Worm (Caenorhabditis elegans) whole organism, early embryonic: Measurements from ENCODE around the gene T08B6.1.

ENCODE experiments used
- B0310.2 ChIP-seq: sonication (generic microtip); optimal IDR thresholded peaks from 2 replicates; lab custom pipeline; 2016; ENCODE audit warnings: mild to moderate bottlenecking, missing genetic modification characterization, missing compliant biosample characterization
- F13C5.2 ChIP-seq: sonication (generic microtip); optimal IDR thresholded peaks from 2 replicates; lab custom pipeline; 2017; ENCODE audit warnings: mild to moderate bottlenecking, missing genetic modification characterization, inconsistent platforms, missing compliant biosample characterization
- aly-1 ChIP-seq: sonication (generic microtip); optimal IDR thresholded peaks from 2 replicates; lab custom pipeline; 2016; ENCODE audit warnings: missing genetic modification characterization, missing compliant biosample characterization
- ama-1 ChIP-seq: fragments of 150-350 bp; optimal IDR thresholded peaks from 2 replicates; lab custom pipeline; 2014
- ceh-13 ChIP-seq: fragments of 200-800 bp; sonication (Bioruptor generic); optimal IDR thresholded peaks from 2 replicates; lab custom pipeline; 2018; ENCODE audit warnings: mild to moderate bottlenecking, missing genetic modification characterization, missing compliant biosample characterization
- ceh-36 ChIP-seq: sonication (generic microtip); optimal IDR thresholded peaks from 2 replicates; lab custom pipeline; 2016; ENCODE audit warnings: missing genetic modification characterization, inconsistent platforms, missing compliant biosample characterization
- ets-7 ChIP-seq: sonication (generic microtip); optimal IDR thresholded peaks from 2 replicates; lab custom pipeline; 2016; ENCODE audit warnings: missing genotype, missing genetic modification characterization, missing compliant biosample characterization
- flt-1 ChIP-seq: fragments of 200-800 bp; sonication (Bioruptor generic); IDR thresholded peaks from 2 replicates; pipeline ENCODE4 v1.3.6; 2022; ENCODE audit warnings: missing genetic modification characterization, missing compliant biosample characterization
- hmbx-1 ChIP-seq: sonication (generic microtip); optimal IDR thresholded peaks from 2 replicates; lab custom pipeline; 2016; ENCODE audit warnings: mild to moderate bottlenecking, missing genetic modification characterization, missing compliant biosample characterization
- hmg-4 ChIP-seq: fragments of 200-800 bp; sonication (Bioruptor generic); optimal IDR thresholded peaks from 2 replicates; lab custom pipeline; 2018; ENCODE audit warnings: mild to moderate bottlenecking, missing genetic modification characterization, missing compliant biosample characterization
- hnd-1 ChIP-seq: sonication (generic microtip); optimal IDR thresholded peaks from 2 replicates; lab custom pipeline; 2016; ENCODE audit warnings: missing genetic modification characterization, missing compliant biosample characterization
- pes-1 ChIP-seq: fragments of 200-800 bp; sonication (Bioruptor generic); IDR thresholded peaks from 2 replicates; pipeline ENCODE4 v1.3.6; 2022; ENCODE audit warnings: missing genetic modification reagents, missing genetic modification characterization, missing compliant biosample characterization
- scrt-1 ChIP-seq: fragments of 200-800 bp; sonication (Bioruptor generic); IDR thresholded peaks from 2 replicates; pipeline ENCODE4 v1.3.6; 2022; ENCODE audit warnings: missing genetic modification characterization, missing compliant biosample characterization
- sea-1 ChIP-seq: fragments of 200-800 bp; sonication (Bioruptor generic); conservative IDR thresholded peaks from 2 replicates; pipeline ENCODE4 v1.3.6; 2022; ENCODE audit warnings: missing genetic modification characterization, missing compliant biosample characterization
- tbx-11 ChIP-seq: fragments of 200-800 bp; sonication (Bioruptor generic); IDR thresholded peaks from 2 replicates; pipeline ENCODE4 v1.3.6; 2022; ENCODE audit warnings: missing genetic modification characterization, missing compliant biosample characterization
- tbx-37 ChIP-seq: fragments of 200-800 bp; sonication (Bioruptor generic); conservative IDR thresholded peaks from 2 replicates; pipeline ENCODE4 v1.3.6; 2022; ENCODE audit warnings: missing genetic modification reagents, missing genetic modification characterization, missing compliant biosample characterization
- tra-4 ChIP-seq: sonication (generic microtip); optimal IDR thresholded peaks from 2 replicates; lab custom pipeline; 2017; ENCODE audit warnings: missing genetic modification characterization, missing compliant biosample characterization

The T08B6.1 gene

DNA sequence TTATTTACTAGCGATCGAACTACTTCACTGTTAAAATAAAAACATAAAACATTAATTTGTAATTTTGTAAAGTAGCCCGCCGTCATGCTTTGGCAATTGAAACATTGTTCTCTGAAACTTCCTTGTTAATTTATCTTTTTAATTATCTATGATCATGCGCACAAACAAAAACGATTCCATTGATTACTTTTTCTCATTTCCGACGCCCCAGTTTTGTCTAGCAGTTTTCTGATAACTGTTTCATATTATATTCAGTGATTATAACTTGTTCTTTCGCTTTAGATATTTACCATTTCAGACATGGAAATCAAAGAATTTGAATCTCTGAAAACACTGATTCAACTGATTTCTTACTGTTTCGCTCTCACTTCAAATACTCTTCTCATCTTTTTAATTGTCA lies 10.1 kb downstream of the T08B6.1 start, which contains the start of gene str-170:
Gene str-170, plus strand, starts transcription at position 301 of the 400 bp plus-strand sequence.
- TF ChIP-seq hmg-4 (GFP tag; lab: Kevin White, UChicago) (no peak), ets-7 (tag; lab: Kevin White, UChicago) (no peak), ceh-36 (tag; lab: Kevin White, UChicago) (no peak), scrt-1 (GFP tag; lab: Robert Waterston, UW) (no peak), pes-1 (GFP tag; lab: Robert Waterston, UW) (no peak), tbx-37 (GFP tag; lab: Robert Waterston, UW) (no peak), hmbx-1 (no peak), flt-1 (GFP tag; lab: Robert Waterston, UW) (no peak), sea-1 (GFP tag; lab: Robert Waterston, UW) (no peak), B0310.2 (no peak), tra-4 (tag; lab: Kevin White, UChicago) (no peak), ceh-13 (GFP tag; lab: Kevin White, UChicago) (no peak), tbx-11 (GFP tag; lab: Robert Waterston, UW) (no peak)

DNA sequence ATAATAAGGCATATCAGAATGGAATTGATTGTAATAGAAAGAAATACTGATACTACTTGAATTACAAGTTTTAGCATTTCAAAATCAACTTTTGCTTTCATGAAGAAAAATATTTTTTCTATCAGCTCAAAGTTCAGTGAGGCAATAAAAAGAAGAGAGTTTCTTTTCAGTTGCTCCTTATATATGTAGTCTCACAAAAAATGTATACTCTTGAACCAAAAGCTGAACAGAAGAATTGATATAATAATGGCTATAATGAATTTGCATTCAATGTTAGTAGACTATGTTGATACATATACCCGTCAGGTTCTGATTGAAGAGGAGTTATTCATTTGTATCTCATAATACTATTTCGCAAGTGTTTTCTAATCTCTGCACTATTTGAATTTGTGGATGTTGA lies 12.6 kb downstream of the T08B6.1 start, which contains the start of gene str-174:
Gene str-174, minus strand, starts transcription at position 101 of the 400 bp plus-strand sequence.
- no peak for TF ChIP-seq sea-1 (GFP tag; lab: Robert Waterston, UW)
- no peak for TF ChIP-seq flt-1 (GFP tag; lab: Robert Waterston, UW)
- TF ChIP-seq hnd-1 (tag; lab: Kevin White, UChicago) = no peak
- TF ChIP-seq F13C5.2 (tag; lab: Kevin White, UChicago) = no peak
- TF ChIP-seq B0310.2 = no peak
- no peak for TF ChIP-seq ama-1 (lab: Kevin White, UChicago)
- TF ChIP-seq hmg-4 (GFP tag; lab: Kevin White, UChicago) = no peak
- TF ChIP-seq scrt-1 (GFP tag; lab: Robert Waterston, UW) = no peak

DNA sequence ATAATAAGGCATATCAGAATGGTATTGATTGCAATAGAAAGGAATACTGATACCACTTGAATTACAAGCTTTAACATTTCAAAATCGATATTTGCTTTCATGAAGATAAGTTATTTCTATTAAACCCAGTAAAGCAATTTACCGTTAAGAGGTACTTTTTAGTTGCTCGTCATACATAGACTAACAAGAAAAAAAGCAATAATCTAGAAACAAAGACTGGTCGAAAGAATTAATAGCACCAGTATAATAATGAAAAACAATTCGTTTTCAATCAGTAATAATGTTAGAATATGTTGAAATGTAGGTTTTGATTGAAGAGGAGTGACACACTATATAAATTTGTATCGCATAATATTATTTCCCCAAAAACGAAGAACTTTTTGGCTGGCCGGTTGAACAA lies 16.6 kb downstream of the T08B6.1 start, which contains the start of gene str-175:
Gene str-175, minus strand, starts transcription at position 101 of the 400 bp plus-strand sequence.
- TF ChIP-seq tbx-37 (GFP tag; lab: Robert Waterston, UW) (no peak), pes-1 (GFP tag; lab: Robert Waterston, UW) (no peak), ceh-13 (GFP tag; lab: Kevin White, UChicago) (no peak), scrt-1 (GFP tag; lab: Robert Waterston, UW) (no peak), aly-1 (tag; lab: Kevin White, UChicago) (no peak), hnd-1 (tag; lab: Kevin White, UChicago) (no peak), hmbx-1 (no peak), flt-1 (GFP tag; lab: Robert Waterston, UW) (no peak), tra-4 (tag; lab: Kevin White, UChicago) (no peak), F13C5.2 (tag; lab: Kevin White, UChicago) (no peak), sea-1 (GFP tag; lab: Robert Waterston, UW) (no peak), hmg-4 (GFP tag; lab: Kevin White, UChicago) (no peak), ceh-36 (tag; lab: Kevin White, UChicago) (no peak), ets-7 (tag; lab: Kevin White, UChicago) (no peak), tbx-11 (GFP tag; lab: Robert Waterston, UW) (no peak), ama-1 (lab: Kevin White, UChicago) (no peak), B0310.2 (no peak)

DNA sequence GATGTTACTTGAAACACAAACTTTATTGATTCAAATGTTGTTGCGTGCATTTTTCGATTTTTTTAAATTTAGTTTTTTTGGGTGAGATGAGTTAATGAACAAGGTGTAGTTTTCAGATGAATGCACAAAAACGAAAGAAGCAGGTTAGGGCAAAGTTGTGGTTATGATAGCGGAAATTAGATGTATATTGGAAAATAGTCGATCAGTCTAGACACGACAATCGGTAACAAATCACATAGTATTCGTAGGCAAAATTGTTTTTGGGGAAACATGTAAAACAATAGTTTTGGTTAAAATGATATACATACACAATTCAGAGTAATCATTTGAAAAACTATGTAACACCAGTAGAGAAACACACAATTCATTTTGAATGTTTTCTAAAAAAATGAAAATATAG lies 19.5 kb downstream of the T08B6.1 start, which contains the start of gene str-172:
Gene str-172, minus strand, starts transcription at position 101 of the 400 bp plus-strand sequence.
- no peak for TF ChIP-seq hmbx-1
- no peak for TF ChIP-seq ama-1 (lab: Kevin White, UChicago)
- TF ChIP-seq tra-4 (tag; lab: Kevin White, UChicago) = no peak
- TF ChIP-seq tbx-37 (GFP tag; lab: Robert Waterston, UW) = no peak
- TF ChIP-seq sea-1 (GFP tag; lab: Robert Waterston, UW) = no peak

DNA sequence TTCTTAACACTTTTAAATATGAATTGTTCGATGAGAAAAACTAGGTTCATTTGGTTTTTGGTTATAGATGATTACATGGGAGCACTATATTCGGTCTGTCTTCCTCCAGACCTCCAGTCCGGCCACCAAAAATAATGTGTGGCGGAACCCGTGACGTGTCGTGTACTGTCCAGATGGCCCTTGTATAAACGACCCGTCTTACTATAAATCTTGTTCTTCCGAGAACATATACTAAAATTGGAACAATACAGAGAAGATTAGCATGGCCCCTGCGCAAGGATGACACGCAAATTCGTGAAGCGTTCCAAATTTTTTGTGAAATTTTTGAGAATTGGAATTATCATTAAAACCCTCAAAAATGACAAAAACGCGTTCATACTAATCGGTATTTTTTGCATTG lies 20.6 kb downstream of the T08B6.1 start:
- no peak for TF ChIP-seq sea-1 (GFP tag; lab: Robert Waterston, UW)
- no peak for TF ChIP-seq hmg-4 (GFP tag; lab: Kevin White, UChicago)
- TF ChIP-seq aly-1 (tag; lab: Kevin White, UChicago) = no peak

DNA sequence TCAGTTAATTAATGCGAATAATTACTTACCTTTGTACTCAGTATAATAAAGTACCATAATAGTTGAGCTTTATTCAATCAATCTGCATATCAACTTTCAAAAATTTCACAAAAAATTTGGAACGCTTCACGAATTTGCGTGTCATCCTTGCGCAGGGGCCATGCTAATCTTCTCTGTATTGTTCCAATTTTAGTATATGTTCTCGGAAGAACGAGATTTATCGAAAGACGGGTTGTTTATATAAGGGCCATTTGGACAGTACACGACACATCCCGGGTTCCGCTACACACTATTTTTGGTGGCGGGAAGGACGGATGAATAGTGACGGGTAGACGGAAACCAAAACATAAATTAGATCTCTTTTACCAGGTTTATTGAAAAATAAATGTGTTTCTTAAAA lies 22.6 kb downstream of the T08B6.1 start:
- 0 out of 2 replicates have a peak, but pooled peaks have one; percentile 32 for TF ChIP-seq pes-1 (GFP tag; lab: Robert Waterston, UW)
- TF ChIP-seq sea-1 (GFP tag; lab: Robert Waterston, UW) = no peak
- TF ChIP-seq tbx-11 (GFP tag; lab: Robert Waterston, UW) = 0 out of 2 replicates have a peak, but pooled peaks have one; percentile 19

DNA sequence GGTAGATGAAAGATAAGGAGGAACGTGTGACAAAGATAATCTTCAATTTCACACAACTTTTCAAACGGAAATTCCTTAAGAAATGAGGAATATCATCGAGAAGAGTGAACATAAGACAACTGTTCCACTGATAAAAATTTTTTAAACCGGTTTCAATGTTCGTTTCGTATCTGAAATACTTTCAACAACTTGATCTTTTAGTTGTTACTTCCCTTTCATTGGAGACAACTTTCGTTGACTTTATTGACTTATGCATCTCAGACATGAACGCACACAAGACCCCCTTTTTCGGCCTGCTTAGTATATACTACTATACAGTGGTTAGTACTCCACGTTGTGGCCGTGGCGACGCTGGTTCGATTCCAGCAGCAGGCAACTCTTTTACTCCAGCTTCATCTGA lies 25.7 kb downstream of the T08B6.1 start, which contains the start of the genes Y17G9A.4 and str-173:
Gene Y17G9A.4, minus strand, starts transcription at position 101 of the 400 bp plus-strand sequence.
Gene str-173, plus strand, starts transcription at position 325 of the 400 bp plus-strand sequence.
- TF ChIP-seq sea-1 (GFP tag; lab: Robert Waterston, UW) (no peak), pes-1 (GFP tag; lab: Robert Waterston, UW) (no peak), flt-1 (GFP tag; lab: Robert Waterston, UW) (no peak), ceh-13 (GFP tag; lab: Kevin White, UChicago) (no peak), tra-4 (tag; lab: Kevin White, UChicago) (no peak), aly-1 (tag; lab: Kevin White, UChicago) (no peak), ets-7 (tag; lab: Kevin White, UChicago) (no peak), hmg-4 (GFP tag; lab: Kevin White, UChicago) (no peak), hmbx-1 (no peak), tbx-11 (GFP tag; lab: Robert Waterston, UW) (no peak), hnd-1 (tag; lab: Kevin White, UChicago) (no peak), tbx-37 (GFP tag; lab: Robert Waterston, UW) (no peak), scrt-1 (GFP tag; lab: Robert Waterston, UW) (no peak), ama-1 (lab: Kevin White, UChicago) (no peak), ceh-36 (tag; lab: Kevin White, UChicago) (no peak), F13C5.2 (tag; lab: Kevin White, UChicago) (no peak), B0310.2 (no peak)
